Worm (Caenorhabditis elegans) whole organism, L2 larva: ENCODE data around the gene kvs-4.

Experiments
- C34F6.9 ChIP-seq: fragments of 150-350 bp; optimal IDR thresholded peaks from 2 replicates; lab custom pipeline; 2014; ENCODE audit warnings: missing biosample characterization, missing genetic modification characterization
- F13H6.1 ChIP-seq: sonication (generic microtip); optimal IDR thresholded peaks from 2 replicates; lab custom pipeline; 2016; ENCODE audit warnings: missing genetic modification characterization, missing compliant biosample characterization
- R02D3.7 ChIP-seq: fragments of 150-350 bp; optimal IDR thresholded peaks from 2 replicates; lab custom pipeline; 2014; ENCODE audit warnings: missing biosample characterization, missing genetic modification characterization
- Y55F3AM.14 ChIP-seq: fragments of 200-800 bp; sonication (Bioruptor generic); optimal IDR thresholded peaks from 2 replicates; lab custom pipeline; 2018; ENCODE audit warnings: mild to moderate bottlenecking, missing genetic modification characterization, missing compliant biosample characterization
- ZK546.5 ChIP-seq: sonication (generic microtip); optimal IDR thresholded peaks from 2 replicates; lab custom pipeline; 2017; ENCODE audit warnings: missing biosample characterization, missing genetic modification characterization
- aly-2 ChIP-seq: fragments of 150-350 bp; optimal IDR thresholded peaks from 2 replicates; lab custom pipeline; 2014; ENCODE audit warnings: missing biosample characterization, missing genetic modification characterization
- ama-1 ChIP-seq: fragments of 150-350 bp; optimal IDR thresholded peaks from 2 replicates; lab custom pipeline; 2018; ENCODE audit warnings: inconsistent platforms
- blmp-1 ChIP-seq: sonication (generic microtip); optimal IDR thresholded peaks from 2 replicates; lab custom pipeline; 2017; ENCODE audit warnings: missing genetic modification characterization, mild to moderate bottlenecking, missing compliant biosample characterization, antibody characterized with exemption, moderate library complexity; ENCODE audit not compliant: insufficient read depth
- ceh-16 ChIP-seq: fragments of 150-350 bp; optimal IDR thresholded peaks from 2 replicates; lab custom pipeline; 2014; ENCODE audit warnings: missing biosample characterization, missing genetic modification characterization
- ceh-82 ChIP-seq: fragments of 150-350 bp; optimal IDR thresholded peaks from 2 replicates; lab custom pipeline; 2014; ENCODE audit warnings: missing biosample characterization, missing genetic modification characterization
- crh-2 ChIP-seq: sonication (generic microtip); optimal IDR thresholded peaks from 2 replicates; lab custom pipeline; 2017; ENCODE audit warnings: missing biosample characterization, missing genetic modification characterization
- egl-27 ChIP-seq: sonication (generic microtip); optimal IDR thresholded peaks from 3 replicates; lab custom pipeline; 2017; ENCODE audit warnings: missing biosample characterization, missing genetic modification reagents, missing genetic modification characterization
- elt-1 ChIP-seq: fragments of 150-350 bp; optimal IDR thresholded peaks from 2 replicates; lab custom pipeline; 2014; ENCODE audit warnings: missing biosample characterization, missing genetic modification characterization
- fos-1 ChIP-seq: fragments of 150-350 bp; optimal IDR thresholded peaks from 2 replicates; lab custom pipeline; 2014; ENCODE audit warnings: missing biosample characterization, missing genetic modification characterization
- gmeb-1 ChIP-seq: fragments of 150-350 bp; optimal IDR thresholded peaks from 2 replicates; lab custom pipeline; 2014; ENCODE audit warnings: missing biosample characterization, missing genetic modification characterization
- lin-39 ChIP-seq: fragments of 150-350 bp; optimal IDR thresholded peaks from 2 replicates; lab custom pipeline; 2014; ENCODE audit warnings: missing biosample characterization, missing genetic modification reagents, missing genetic modification characterization
- lsy-2 ChIP-seq, 2 experiments: fragments of 150-350 bp in 1 of 2; sonication (generic microtip) in 1 of 2; optimal IDR thresholded peaks; 2 replicates each; lab custom pipeline; 2014 to 2017; ENCODE audit warnings: missing biosample characterization in 2 of 2, missing genetic modification characterization in 2 of 2
- mbf-1 ChIP-seq: sonication (generic microtip); optimal IDR thresholded peaks from 2 replicates; lab custom pipeline; 2017; ENCODE audit warnings: missing biosample characterization, missing genetic modification characterization
- mdl-1 ChIP-seq, 2 experiments: fragments of 150-350 bp in 1 of 2; sonication (generic microtip) in 1 of 2; optimal IDR thresholded peaks; 2 replicates each; lab custom pipeline; 2017; ENCODE audit warnings: missing biosample characterization in 2 of 2, missing genetic modification characterization in 2 of 2
- nhr-10 ChIP-seq: sonication (generic microtip); optimal IDR thresholded peaks from 2 replicates; lab custom pipeline; 2017; ENCODE audit warnings: missing biosample characterization, missing genetic modification characterization
- nhr-11 ChIP-seq: fragments of 150-350 bp; optimal IDR thresholded peaks from 2 replicates; lab custom pipeline; 2014; ENCODE audit warnings: missing biosample characterization, missing genetic modification characterization
- nhr-129 ChIP-seq: fragments of 150-350 bp; optimal IDR thresholded peaks from 2 replicates; lab custom pipeline; 2014; ENCODE audit warnings: missing biosample characterization, missing genetic modification characterization
- nhr-23 ChIP-seq: fragments of 150-350 bp; optimal IDR thresholded peaks from 2 replicates; lab custom pipeline; 2014; ENCODE audit warnings: missing biosample characterization, missing genetic modification reagents, missing genetic modification characterization
- nhr-237 ChIP-seq: fragments of 150-350 bp; optimal IDR thresholded peaks from 2 replicates; lab custom pipeline; 2014; ENCODE audit warnings: missing biosample characterization, missing genetic modification characterization
- nhr-25 ChIP-seq: fragments of 150-350 bp; sonication (generic microtip); optimal IDR thresholded peaks from 3 replicates; lab custom pipeline; 2014; ENCODE audit warnings: missing biosample characterization, missing genetic modification characterization
- nhr-6 ChIP-seq: fragments of 150-350 bp; optimal IDR thresholded peaks from 2 replicates; lab custom pipeline; 2014; ENCODE audit warnings: missing biosample characterization, missing genetic modification characterization
- nhr-77 ChIP-seq: fragments of 150-350 bp; optimal IDR thresholded peaks from 2 replicates; lab custom pipeline; 2014; ENCODE audit warnings: missing biosample characterization, missing genetic modification characterization
- sem-4 ChIP-seq: fragments of 150-350 bp; optimal IDR thresholded peaks from 2 replicates; lab custom pipeline; 2014; ENCODE audit warnings: missing biosample characterization, missing genetic modification reagents, missing genetic modification characterization
- skn-1 ChIP-seq: sonication (generic microtip); optimal IDR thresholded peaks from 2 replicates; lab custom pipeline; 2017; ENCODE audit warnings: missing biosample characterization, missing genetic modification characterization
- sma-3 ChIP-seq: sonication (generic microtip); optimal IDR thresholded peaks from 2 replicates; lab custom pipeline; 2016; ENCODE audit warnings: missing genetic modification reagents, missing genetic modification characterization, missing compliant biosample characterization
- sma-9 ChIP-seq, 2 experiments: fragments of 150-350 bp in 1 of 2; sonication (generic microtip) in 1 of 2; optimal IDR thresholded peaks; 2 replicates each; lab custom pipeline; 2014 to 2016; ENCODE audit warnings: missing genetic modification characterization in 2 of 2, mild to moderate bottlenecking in 1 of 2, missing biosample characterization in 1 of 2, missing compliant biosample characterization in 1 of 2, missing genetic modification reagents in 1 of 2, moderate library complexity in 1 of 2
- snpc-4 ChIP-seq: fragments of 150-350 bp; optimal IDR thresholded peaks from 2 replicates; lab custom pipeline; 2014; ENCODE audit warnings: missing biosample characterization, missing genetic modification characterization
- unc-39 ChIP-seq: fragments of 150-350 bp; optimal IDR thresholded peaks from 2 replicates; lab custom pipeline; 2014; ENCODE audit warnings: missing biosample characterization, missing genetic modification characterization
- unc-55 ChIP-seq: fragments of 150-350 bp; sonication (generic microtip); optimal IDR thresholded peaks from 3 replicates; lab custom pipeline; 2014; ENCODE audit warnings: missing biosample characterization, missing genetic modification reagents, missing genetic modification characterization
- ztf-11 ChIP-seq: sonication (generic microtip); optimal IDR thresholded peaks from 2 replicates; lab custom pipeline; 2017; ENCODE audit warnings: missing biosample characterization, missing genetic modification characterization
- ztf-4 ChIP-seq: fragments of 150-350 bp; optimal IDR thresholded peaks from 2 replicates; lab custom pipeline; 2014; ENCODE audit warnings: missing biosample characterization, missing genetic modification characterization

kvs-4 gene

ce11 chrIII:10983153-10983552 lies 29.2 kb upstream of the kvs-4 start, which contains the start of gene col-92:
TSS of gene col-92 (minus strand) at chrIII:10983253.
- no peak for TF ChIP-seq mdl-1 (tag; optimal IDR thresholded peaks at IDR 0.05; lab: Kevin White, UChicago)
- TF ChIP-seq ztf-4 (tag; lab: Kevin White, UChicago) = no peak
- TF ChIP-seq nhr-23 (tag; lab: Kevin White, UChicago) = no peak
- no peak for TF ChIP-seq nhr-11 (tag; lab: Kevin White, UChicago)
- no peak for TF ChIP-seq ceh-82 (tag; lab: Kevin White, UChicago)
- TF ChIP-seq ama-1 = no peak
- no peak for TF ChIP-seq nhr-6 (tag; lab: Kevin White, UChicago)
- TF ChIP-seq unc-39 = no peak
- no peak for TF ChIP-seq nhr-129 (tag; lab: Kevin White, UChicago)
- TF ChIP-seq C34F6.9 (tag; lab: Kevin White, UChicago) = no peak
- no peak for TF ChIP-seq nhr-237

ce11 chrIII:10985559-10986036 lies 26.8 kb upstream of the kvs-4 start, which contains the start of gene col-93:
TSS of gene col-93 (minus strand) at chrIII:10985609.
- no peak for TF ChIP-seq lin-39 (tag; lab: Kevin White, UChicago)
- TF ChIP-seq nhr-237 = no peak
- peak; percentile 21 for TF ChIP-seq nhr-25
- TF ChIP-seq aly-2 (tag; lab: Kevin White, UChicago) = no peak
- TF ChIP-seq nhr-129 (tag; lab: Kevin White, UChicago) = no peak
- no peak for TF ChIP-seq egl-27 (tag; lab: Kevin White, UChicago)
- peak; percentile 24 for TF ChIP-seq blmp-1
- TF ChIP-seq sma-9 (GFP tag; optimal IDR thresholded peaks at IDR 0.05; lab: Kevin White, UChicago) = no peak
- TF ChIP-seq sma-9 (tag; optimal IDR thresholded peaks at IDR 0.05; lab: Kevin White, UChicago) = no peak
- no peak for TF ChIP-seq fos-1 (tag; lab: Kevin White, UChicago)

- peak; percentile 16 for TF ChIP-seq blmp-1
Observed at ce11 chrIII:10986438-10986837, 25.9 kb upstream of the kvs-4 start.

ce11 chrIII:10987561-10988184 lies 24.7 kb upstream of the kvs-4 start, which contains the start of gene col-94:
TSS of gene col-94 (minus strand) at chrIII:10987873.
- TF ChIP-seq nhr-10 (tag; lab: Kevin White, UChicago) (no peak), ceh-16 (tag; lab: Kevin White, UChicago) (no peak), nhr-25 (peak; percentile 39), blmp-1 (no peak), ztf-11 (tag; lab: Kevin White, UChicago) (no peak), R02D3.7 (tag; lab: Kevin White, UChicago) (no peak), nhr-77 (tag; lab: Kevin White, UChicago) (no peak), unc-55 (no peak), ama-1 (peak; percentile 45), sem-4 (tag; lab: Kevin White, UChicago) (no peak), F13H6.1 (tag; lab: Kevin White, UChicago) (no peak), Y55F3AM.14 (GFP tag; lab: Kevin White, UChicago) (no peak), egl-27 (tag; lab: Kevin White, UChicago) (no peak), sma-3 (GFP tag; lab: Kevin White, UChicago) (no peak), gmeb-1 (tag; lab: Kevin White, UChicago) (no peak), lsy-2 (tag; optimal IDR thresholded peaks at IDR 0.05; lab: Kevin White, UChicago) (no peak), sma-9 (GFP tag; optimal IDR thresholded peaks at IDR 0.05; lab: Kevin White, UChicago) (no peak), sma-9 (tag; optimal IDR thresholded peaks at IDR 0.05; lab: Kevin White, UChicago) (no peak), skn-1 (tag; lab: Kevin White, UChicago) (no peak), crh-2 (tag; lab: Kevin White, UChicago) (peak; percentile 27), fos-1 (tag; lab: Kevin White, UChicago) (peak; percentile 0), unc-39 (no peak), snpc-4 (peak; percentile 6), ZK546.5 (tag; lab: Kevin White, UChicago) (no peak), mbf-1 (tag; lab: Kevin White, UChicago) (no peak), elt-1 (tag; lab: Kevin White, UChicago) (no peak)
